Fruit fly (Drosophila melanogaster) whole organism, embryonic: ENCODE data around the gene CG7069.
A peak's percentile ranks its signal among the peaks of the same experiment; 100 is the strongest.

ENCODE experiments used
- Ada2b ChIP-seq: fragments of 200-800 bp; sonication (Bioruptor generic); IDR thresholded peaks from 2 replicates; pipeline ENCODE4 v1.3.6; 2022; ENCODE audit warnings: missing biosample characterization, missing genetic modification characterization
- BEAF-32 ChIP-seq: fragments of 200-800 bp; sonication (Bioruptor generic); optimal IDR thresholded peaks from 3 replicates; lab custom pipeline; 2017; ENCODE audit warnings: missing biosample characterization, missing genetic modification characterization, mild to moderate bottlenecking, moderate library complexity, missing genetic modification reagents
- Bgb ChIP-seq: fragments of 200-800 bp; sonication (Bioruptor generic); IDR thresholded peaks from 2 replicates; pipeline ENCODE4 v1.3.6; 2022; ENCODE audit warnings: missing biosample characterization, missing genetic modification characterization; ENCODE audit not compliant: partially characterized antibody
- CG10462 ChIP-seq: fragments of 200-800 bp; sonication (Bioruptor generic); optimal IDR thresholded peaks from 2 replicates; lab custom pipeline; 2016; ENCODE audit warnings: missing biosample characterization, missing genetic modification characterization
- CG13287 ChIP-seq: fragments of 200-800 bp; sonication (Bioruptor generic); IDR thresholded peaks from 2 replicates; pipeline ENCODE4 v1.3.6; 2022; ENCODE audit warnings: missing biosample characterization, missing genetic modification characterization; ENCODE audit not compliant: partially characterized antibody
- CG18599 ChIP-seq: fragments of 200-800 bp; sonication (Bioruptor generic); optimal IDR thresholded peaks from 3 replicates; lab custom pipeline; 2017; ENCODE audit warnings: missing biosample characterization, missing genetic modification characterization, mild to moderate bottlenecking, moderate library complexity, missing genetic modification reagents
- CG2116 ChIP-seq: fragments of 200-800 bp; sonication (Bioruptor generic); optimal IDR thresholded peaks from 3 replicates; lab custom pipeline; 2018; ENCODE audit warnings: missing biosample characterization, mild to moderate bottlenecking, missing genetic modification characterization
- CG3281 ChIP-seq: fragments of 200-800 bp; sonication (Bioruptor generic); optimal IDR thresholded peaks from 3 replicates; lab custom pipeline; 2017; ENCODE audit warnings: missing biosample characterization, mild to moderate bottlenecking, missing genetic modification characterization
- CG5180 ChIP-seq: fragments of 200-800 bp; sonication (Bioruptor generic); optimal IDR thresholded peaks from 3 replicates; lab custom pipeline; 2017; ENCODE audit warnings: missing biosample characterization, missing genetic modification characterization, mild to moderate bottlenecking, moderate library complexity, missing genetic modification reagents
- CG7357 ChIP-seq: fragments of 200-800 bp; sonication (Bioruptor generic); IDR thresholded peaks from 3 replicates; pipeline ENCODE4 v1.3.6; 2022; ENCODE audit warnings: missing biosample characterization, missing genetic modification characterization
- CG7928 ChIP-seq: fragments of 200-800 bp; sonication (Bioruptor generic); optimal IDR thresholded peaks from 2 replicates; lab custom pipeline; 2017; ENCODE audit warnings: missing biosample characterization, mild to moderate bottlenecking, missing genetic modification characterization
- CG8478 ChIP-seq: fragments of >200 bp; optimal IDR thresholded peaks from 2 replicates; lab custom pipeline; 2018
- CG8944 ChIP-seq: fragments of 200-800 bp; sonication (Bioruptor generic); optimal IDR thresholded peaks from 3 replicates; lab custom pipeline; 2016; ENCODE audit warnings: missing biosample characterization, missing genetic modification characterization
- CHES-1-like ChIP-seq: fragments of 200-800 bp; sonication (Bioruptor generic); optimal IDR thresholded peaks from 2 replicates; lab custom pipeline; 2016; ENCODE audit warnings: missing biosample characterization, missing genetic modification characterization
- CkIIα-i1 ChIP-seq: fragments of 200-800 bp; sonication (Bioruptor generic); IDR thresholded peaks from 2 replicates; pipeline ENCODE4 v1.3.6; 2022; ENCODE audit warnings: missing biosample characterization, missing genetic modification characterization
- D19B ChIP-seq: fragments of 200-800 bp; sonication (Bioruptor generic); optimal IDR thresholded peaks from 2 replicates; lab custom pipeline; 2017; ENCODE audit warnings: missing biosample characterization, mild to moderate bottlenecking, missing genetic modification characterization
- Deaf1 ChIP-seq: fragments of 200-800 bp; optimal IDR thresholded peaks from 3 replicates; lab custom pipeline; 2019; ENCODE audit warnings: missing biosample characterization, mild to moderate bottlenecking, missing genetic modification characterization, moderate library complexity
- Dll ChIP-seq: fragments of 200-800 bp; sonication (Bioruptor generic); IDR thresholded peaks from 4 replicates; pipeline ENCODE4 v1.3.6; 2022; ENCODE audit warnings: missing biosample characterization, missing genetic modification characterization; ENCODE audit not compliant: partially characterized antibody
- Doc3 ChIP-seq: fragments of 200-800 bp; sonication (Bioruptor generic); IDR thresholded peaks from 3 replicates; pipeline ENCODE4 v1.3.6; 2022; ENCODE audit warnings: missing biosample characterization, missing genetic modification characterization; ENCODE audit not compliant: partially characterized antibody
- Elba2 ChIP-seq: fragments of 200-800 bp; sonication (Bioruptor generic); optimal IDR thresholded peaks from 3 replicates; lab custom pipeline; 2016; ENCODE audit warnings: missing biosample characterization, missing genetic modification characterization
- Gug ChIP-seq: fragments of 200-800 bp; sonication (Bioruptor generic); IDR thresholded peaks from 4 replicates; pipeline ENCODE4 v1.3.6; 2022; ENCODE audit warnings: missing biosample characterization, missing genetic modification characterization
- HmgD ChIP-seq: fragments of 200-800 bp; sonication (Bioruptor generic); optimal IDR thresholded peaks from 3 replicates; lab custom pipeline; 2016; ENCODE audit warnings: missing biosample characterization, missing genetic modification characterization
- Kr ChIP-seq: fragments of 200-800 bp; sonication (Bioruptor generic); optimal IDR thresholded peaks from 2 replicates; lab custom pipeline; 2017; ENCODE audit warnings: missing biosample characterization, mild to moderate bottlenecking, missing genetic modification characterization
- MBD-R2 ChIP-seq: fragments of 200-800 bp; sonication (Bioruptor generic); IDR thresholded peaks from 2 replicates; pipeline ENCODE4 v1.3.6; 2022; ENCODE audit warnings: missing biosample characterization, missing genetic modification characterization
- NfI ChIP-seq: fragments of 200-800 bp; sonication (Bioruptor generic); optimal IDR thresholded peaks from 3 replicates; lab custom pipeline; 2018; ENCODE audit warnings: missing biosample characterization, mild to moderate bottlenecking, missing genetic modification characterization, moderate library complexity
- Rx ChIP-seq: fragments of 200-800 bp; sonication (Bioruptor generic); IDR thresholded peaks from 2 replicates; pipeline ENCODE4 v1.3.6; 2022; ENCODE audit warnings: missing biosample characterization, missing genetic modification characterization
- Scr ChIP-seq: fragments of 200-800 bp; sonication (Bioruptor generic); IDR thresholded peaks from 2 replicates; pipeline ENCODE4 v1.3.6; 2022; ENCODE audit warnings: missing biosample characterization, missing genetic modification characterization; ENCODE audit not compliant: partially characterized antibody
- Sry-δ ChIP-seq: fragments of 200-800 bp; sonication (Bioruptor generic); optimal IDR thresholded peaks from 2 replicates; lab custom pipeline; 2016; ENCODE audit warnings: missing biosample characterization, missing genetic modification characterization
- ac ChIP-seq: fragments of 200-800 bp; sonication (Bioruptor generic); optimal IDR thresholded peaks from 3 replicates; lab custom pipeline; 2017; ENCODE audit warnings: missing biosample characterization, mild to moderate bottlenecking, missing genetic modification characterization
- bsh ChIP-seq, 2 experiments: fragments of 200-800 bp; sonication (Bioruptor generic); optimal IDR thresholded peaks; 2 replicates each; lab custom pipeline; 2017 to 2018; ENCODE audit warnings: mild to moderate bottlenecking in 2 of 2, missing biosample characterization in 2 of 2, missing genetic modification characterization in 2 of 2, moderate library complexity in 1 of 2
- btn ChIP-seq: fragments of 200-800 bp; sonication (Bioruptor generic); optimal IDR thresholded peaks from 2 replicates; lab custom pipeline; 2016; ENCODE audit warnings: missing biosample characterization, missing genetic modification characterization
- cas ChIP-seq: fragments of 200-800 bp; sonication (Bioruptor generic); IDR thresholded peaks from 2 replicates; pipeline ENCODE4 v1.3.6; 2022; ENCODE audit warnings: missing biosample characterization, missing genetic modification characterization
- caup ChIP-seq: fragments of 200-800 bp; sonication (Bioruptor generic); optimal IDR thresholded peaks from 3 replicates; lab custom pipeline; 2017; ENCODE audit warnings: missing biosample characterization, mild to moderate bottlenecking, missing genetic modification characterization, moderate library complexity; ENCODE audit not compliant: severe bottlenecking
- crol ChIP-seq: fragments of 200-800 bp; sonication (Bioruptor generic); IDR thresholded peaks from 2 replicates; pipeline ENCODE4 v1.3.6; 2022; ENCODE audit warnings: missing biosample characterization, missing genetic modification characterization
- crp ChIP-seq, 2 experiments: fragments of 200-800 bp; sonication (Bioruptor generic); optimal IDR thresholded peaks; 2 replicates in 1 of 2; 3 replicates in 1 of 2; lab custom pipeline; 2017; ENCODE audit warnings: missing biosample characterization in 2 of 2, missing genetic modification characterization in 2 of 2, mild to moderate bottlenecking in 1 of 2, moderate library complexity in 1 of 2
- fd96Cb ChIP-seq: fragments of 200-800 bp; sonication (Bioruptor generic); optimal IDR thresholded peaks from 2 replicates; lab custom pipeline; 2018; ENCODE audit warnings: missing biosample characterization, mild to moderate bottlenecking, missing genetic modification characterization, moderate library complexity
- fu2 ChIP-seq: fragments of 200-800 bp; sonication (Bioruptor generic); optimal IDR thresholded peaks from 2 replicates; lab custom pipeline; 2016; ENCODE audit warnings: missing biosample characterization, missing genetic modification characterization
- gro ChIP-seq: fragments of 200-800 bp; sonication (Bioruptor generic); optimal IDR thresholded peaks from 2 replicates; lab custom pipeline; 2016; ENCODE audit warnings: missing biosample characterization, missing genetic modification characterization
- her ChIP-seq: fragments of 200-800 bp; sonication (Bioruptor generic); optimal IDR thresholded peaks from 2 replicates; lab custom pipeline; 2016; ENCODE audit warnings: missing biosample characterization, missing genetic modification characterization
- nerfin-2 ChIP-seq: fragments of 200-800 bp; sonication (Bioruptor generic); IDR thresholded peaks from 2 replicates; pipeline ENCODE4 v1.3.6; 2022; ENCODE audit warnings: missing biosample characterization, missing genetic modification characterization; ENCODE audit not compliant: partially characterized antibody
- nom ChIP-seq: fragments of 200-800 bp; sonication (Bioruptor generic); optimal IDR thresholded peaks from 2 replicates; lab custom pipeline; 2017; ENCODE audit warnings: missing biosample characterization, missing genetic modification characterization, mild to moderate bottlenecking, moderate library complexity, missing genetic modification reagents
- pho ChIP-seq: fragments of 200-800 bp; sonication (Bioruptor generic); optimal IDR thresholded peaks from 2 replicates; lab custom pipeline; 2016; ENCODE audit warnings: missing biosample characterization, missing genetic modification characterization
- pnt ChIP-seq: fragments of 200-800 bp; sonication (Bioruptor generic); optimal IDR thresholded peaks from 3 replicates; lab custom pipeline; 2016; ENCODE audit warnings: missing biosample characterization, missing genetic modification characterization
- pros ChIP-seq: fragments of 200-800 bp; sonication (Bioruptor generic); optimal IDR thresholded peaks from 3 replicates; lab custom pipeline; 2019; ENCODE audit warnings: missing biosample characterization, mild to moderate bottlenecking, missing genetic modification characterization, moderate library complexity
- psq ChIP-seq: fragments of 200-800 bp; sonication (Bioruptor generic); optimal IDR thresholded peaks from 2 replicates; lab custom pipeline; 2017; ENCODE audit warnings: missing biosample characterization, missing genetic modification characterization
- repo ChIP-seq: fragments of 200-800 bp; sonication (Bioruptor generic); optimal IDR thresholded peaks from 2 replicates; lab custom pipeline; 2016; ENCODE audit warnings: missing biosample characterization, missing genetic modification characterization
- row ChIP-seq: fragments of 200-800 bp; sonication (Bioruptor generic); IDR thresholded peaks from 3 replicates; pipeline ENCODE4 v1.3.6; 2022; ENCODE audit warnings: missing biosample characterization, missing genetic modification characterization
- sna ChIP-seq: fragments of 200-800 bp; sonication (Bioruptor generic); IDR thresholded peaks from 2 replicates; pipeline ENCODE4 v1.3.6; 2022; ENCODE audit warnings: missing biosample characterization, missing genetic modification characterization; ENCODE audit not compliant: partially characterized antibody
- tio ChIP-seq: fragments of 200-800 bp; sonication (Bioruptor generic); optimal IDR thresholded peaks from 2 replicates; lab custom pipeline; 2017; ENCODE audit warnings: missing biosample characterization, missing genetic modification characterization, inconsistent platforms
- unc-4 ChIP-seq: fragments of 200-800 bp; sonication (Bioruptor generic); IDR thresholded peaks from 2 replicates; pipeline ENCODE4 v1.3.6; 2022; ENCODE audit warnings: missing biosample characterization, missing genetic modification characterization; ENCODE audit not compliant: partially characterized antibody

Gene CG7069

dm6 chr3R:22379942-22380341 is 7.3 kb downstream of the CG7069 start, which contains the start of gene CG34149:
Gene CG34149, plus strand, starts transcription at chr3R:22380128.
- TF ChIP-seq NfI (GFP tag; lab: Kevin White, UChicago) (no peak), Deaf1 (tag; lab: Kevin White, UChicago) (no peak), ac (no peak), fu2 (GFP tag; lab: Kevin White, UChicago) (no peak), HmgD (GFP tag; lab: Kevin White, UChicago) (no peak), CHES-1-like (GFP tag; lab: Kevin White, UChicago) (no peak), caup (GFP tag; lab: Kevin White, UChicago) (no peak), CG18599 (GFP tag; lab: Kevin White, UChicago) (no peak), CkIIα-i1 (GFP tag; lab: Robert Waterston, UW) (no peak), Bgb (GFP tag; lab: Robert Waterston, UW) (peak; percentile 33; the same call in 1 of the 2 replicates), Scr (GFP tag; lab: Robert Waterston, UW) (peak; percentile 59), nom (GFP tag; lab: Kevin White, UChicago) (no peak), crol (GFP tag; lab: Robert Waterston, UW) (no peak), MBD-R2 (GFP tag; lab: Robert Waterston, UW) (peak; percentile 53), tio (no peak), crp (GFP tag; optimal IDR thresholded peaks at IDR 0.05; lab: Kevin White, UChicago) (peak in 1 of 2 experiments; percentile 84), Gug (no peak), CG7928 (GFP tag; lab: Kevin White, UChicago) (no peak), her (GFP tag; lab: Kevin White, UChicago) (no peak), row (GFP tag; lab: Robert Waterston, UW) (no peak), Sry-δ (peak; percentile 22), fd96Cb (tag; lab: Kevin White, UChicago) (no peak), CG5180 (no peak), CG13287 (GFP tag; lab: Robert Waterston, UW) (peak; percentile 73), CG2116 (peak; percentile 18), gro (GFP tag; lab: Kevin White, UChicago) (no peak), cas (GFP tag; lab: Robert Waterston, UW) (no peak), Rx (GFP tag; lab: Robert Waterston, UW) (no peak), pros (GFP tag; lab: Kevin White, UChicago) (no peak), CG7357 (no peak), pnt (GFP tag; lab: Kevin White, UChicago) (no peak), sna (peak; percentile 47), Kr (GFP tag; lab: Kevin White, UChicago) (no peak), CG3281 (GFP tag; lab: Kevin White, UChicago) (no peak), CG8944 (GFP tag; lab: Kevin White, UChicago) (no peak), pho (GFP tag; lab: Kevin White, UChicago) (no peak), btn (no peak), CG8478 (lab: Kevin White, UChicago) (no peak), Dll (GFP tag; lab: Robert Waterston, UW) (peak; percentile 71; the same call in 3 of the 4 replicates), bsh (GFP tag; optimal IDR thresholded peaks at IDR 0.05; lab: Kevin White, UChicago) (no peak), psq (GFP tag; lab: Kevin White, UChicago) (no peak), Doc3 (GFP tag; lab: Robert Waterston, UW) (0 out of 3 replicates have a peak, but pooled peaks have one; percentile 19), CG10462 (no peak), repo (GFP tag; lab: Kevin White, UChicago) (no peak), D19B (no peak), Elba2 (GFP tag; lab: Kevin White, UChicago) (no peak), nerfin-2 (peak; percentile 58), unc-4 (GFP tag; lab: Robert Waterston, UW) (peak; percentile 55), BEAF-32 (peak; percentile 31), Ada2b (GFP tag; lab: Robert Waterston, UW) (no peak)
